Worm (Caenorhabditis elegans) whole organism, L1 larva: ENCODE measurements around the gene gadr-2.
A peak's percentile ranks its signal among the peaks of the same experiment; 100 is the strongest.

ENCODE experiments used
- F16B12.6 ChIP-seq: fragments of 150-350 bp; optimal IDR thresholded peaks from 2 replicates; lab custom pipeline; 2014; ENCODE audit warnings: missing biosample characterization, missing genetic modification characterization
- ceh-63 ChIP-seq: fragments of 200-800 bp; sonication (Bioruptor generic); optimal IDR thresholded peaks from 2 replicates; lab custom pipeline; 2018; ENCODE audit warnings: mild to moderate bottlenecking, missing genetic modification characterization, missing compliant biosample characterization
- ceh-8 ChIP-seq: fragments of 200-800 bp; sonication (Bioruptor generic); optimal IDR thresholded peaks from 2 replicates; lab custom pipeline; 2018; ENCODE audit warnings: mild to moderate bottlenecking, missing genetic modification characterization, moderate library complexity, missing compliant biosample characterization
- dsc-1 ChIP-seq: sonication (generic microtip); optimal IDR thresholded peaks from 2 replicates; lab custom pipeline; 2016; ENCODE audit warnings: mild to moderate bottlenecking, missing genetic modification characterization, missing compliant biosample characterization
- efl-1 ChIP-seq, 4 experiments: fragments of 150-350 bp; optimal IDR thresholded peaks in 3 of 4; peaks in 1 of 4; 1 replicate in 1 of 4; 2 replicates in 3 of 4; lab custom pipeline; 2014; ENCODE audit warnings: missing biosample characterization in 2 of 4, missing genetic modification characterization in 2 of 4, missing genetic modification reagents in 2 of 4
- elt-2 ChIP-seq: sonication (generic microtip); optimal IDR thresholded peaks from 2 replicates; lab custom pipeline; 2016; ENCODE audit warnings: missing genetic modification characterization, mild to moderate bottlenecking, inconsistent platforms, missing compliant biosample characterization, missing genetic modification reagents
- elt-3 ChIP-seq, 6 experiments: fragments of 150-350 bp in 1 of 6; sonication (generic microtip); optimal IDR thresholded peaks; 2 replicates each; lab custom pipeline; 2017 to 2018; ENCODE audit warnings: missing biosample characterization in 6 of 6, missing genetic modification characterization in 6 of 6, inconsistent platforms in 1 of 6
- fkh-10 ChIP-seq: sonication (generic microtip); optimal IDR thresholded peaks from 2 replicates; lab custom pipeline; 2017; ENCODE audit warnings: missing biosample characterization, missing genetic modification reagents, missing genetic modification characterization
- grh-1 ChIP-seq: fragments of 200-800 bp; sonication (Bioruptor generic); IDR thresholded peaks from 2 replicates; pipeline ENCODE4 v1.3.6; 2022; ENCODE audit warnings: missing genetic modification reagents, missing genetic modification characterization, missing compliant biosample characterization
- hpl-2 ChIP-seq: fragments of 150-350 bp; optimal IDR thresholded peaks from 2 replicates; lab custom pipeline; 2014; ENCODE audit warnings: missing biosample characterization, missing genetic modification reagents, missing genetic modification characterization
- irx-1 ChIP-seq: sonication (generic microtip); optimal IDR thresholded peaks from 2 replicates; lab custom pipeline; 2016; ENCODE audit warnings: missing genetic modification characterization, missing compliant biosample characterization
- isw-1 ChIP-seq: fragments of 200-800 bp; sonication (Bioruptor generic); IDR thresholded peaks from 2 replicates; pipeline ENCODE4 v1.3.6; 2022; ENCODE audit warnings: missing genetic modification characterization, missing compliant biosample characterization
- lin-13 ChIP-seq: fragments of 150-350 bp; optimal IDR thresholded peaks from 2 replicates; lab custom pipeline; 2014; ENCODE audit warnings: missing biosample characterization, missing genetic modification reagents, missing genetic modification characterization
- mep-1 ChIP-seq: fragments of 150-350 bp; optimal IDR thresholded peaks from 2 replicates; lab custom pipeline; 2014; ENCODE audit warnings: missing biosample characterization, missing genetic modification characterization
- nhr-237 ChIP-seq: fragments of 150-350 bp; optimal IDR thresholded peaks from 2 replicates; lab custom pipeline; 2014; ENCODE audit warnings: missing biosample characterization, missing genetic modification characterization
- nhr-28 ChIP-seq: fragments of 150-350 bp; optimal IDR thresholded peaks from 2 replicates; lab custom pipeline; 2014; ENCODE audit warnings: missing biosample characterization, missing genetic modification characterization
- nhr-71 ChIP-seq: sonication (generic microtip); optimal IDR thresholded peaks from 2 replicates; lab custom pipeline; 2016; ENCODE audit warnings: mild to moderate bottlenecking, missing genetic modification characterization, moderate library complexity, missing compliant biosample characterization
- nhr-85 ChIP-seq: sonication (generic microtip); peaks from one replicate; lab custom pipeline; 2016; ENCODE audit warnings: missing genetic modification characterization, inconsistent platforms, missing compliant biosample characterization
- pag-3 ChIP-seq: sonication (generic microtip); optimal IDR thresholded peaks from 2 replicates; lab custom pipeline; 2017; ENCODE audit warnings: missing genetic modification characterization, mild to moderate bottlenecking, missing compliant biosample characterization, antibody characterized with exemption, borderline replicate concordance; ENCODE audit not compliant: insufficient read depth
- skn-1 ChIP-seq: fragments of 150-350 bp; optimal IDR thresholded peaks from 2 replicates; lab custom pipeline; 2014; ENCODE audit warnings: missing biosample characterization, missing genetic modification characterization
- swsn-7 ChIP-seq: sonication (generic microtip); optimal IDR thresholded peaks from 2 replicates; lab custom pipeline; 2016; ENCODE audit warnings: missing genetic modification characterization, missing compliant biosample characterization
- unc-30 ChIP-seq: sonication (generic microtip); optimal IDR thresholded peaks from 2 replicates; lab custom pipeline; 2017; ENCODE audit warnings: missing biosample characterization, missing genetic modification characterization
- unc-62 ChIP-seq: fragments of 150-350 bp; optimal IDR thresholded peaks from 2 replicates; lab custom pipeline; 2014; ENCODE audit warnings: missing biosample characterization, missing genetic modification reagents, missing genetic modification characterization
- zag-1 ChIP-seq: fragments of 150-350 bp; optimal IDR thresholded peaks from 2 replicates; lab custom pipeline; 2014; ENCODE audit warnings: missing biosample characterization, missing genetic modification characterization
- ztf-11 ChIP-seq, 2 experiments: sonication (generic microtip); optimal IDR thresholded peaks; 2 replicates each; lab custom pipeline; 2016 to 2017; ENCODE audit warnings: missing genetic modification characterization in 2 of 2, missing biosample characterization in 1 of 2, missing compliant biosample characterization in 1 of 2

gadr-2 gene

ce11 chrIV:9506251-9506650 lies 21.3 kb upstream of the gadr-2 start, which contains the start of gene ttr-9:
Gene ttr-9 (minus strand): TSS chrIV:9506351.
- TF ChIP-seq swsn-7 (tag; lab: Kevin White, UChicago): no peak
- no peak for TF ChIP-seq nhr-237 (tag; lab: Kevin White, UChicago)
- TF ChIP-seq dsc-1 (tag; lab: Kevin White, UChicago): no peak
- TF ChIP-seq F16B12.6 (tag; lab: Kevin White, UChicago): no peak

- TF ChIP-seq nhr-28 (tag; lab: Kevin White, UChicago): no peak
- no peak for TF ChIP-seq efl-1 (optimal IDR thresholded peaks at IDR 0.05; lab: Kevin White, UChicago)
- TF ChIP-seq efl-1 (GFP tag; optimal IDR thresholded peaks at IDR 0.05 in 1 of 2; lab: Kevin White, UChicago): peak in 1 of 2 experiments; percentile 69
- TF ChIP-seq elt-2: peak; percentile 69
Measured at ce11 chrIV:9500100-9500499, 15.2 kb upstream of the gadr-2 start, which contains the start of gene ugt-21. Gene ugt-21 (plus strand): TSS chrIV:9500311.

ce11 chrIV:9499636-9500035 lies 14.7 kb upstream of the gadr-2 start:
- TF ChIP-seq hpl-2 (GFP tag; lab: Kevin White, UChicago) (no peak), fkh-10 (no peak), efl-1 (optimal IDR thresholded peaks at IDR 0.05; lab: Kevin White, UChicago) (no peak), efl-1 (GFP tag; optimal IDR thresholded peaks at IDR 0.05 in 1 of 2; lab: Kevin White, UChicago) (no peak), lin-13 (GFP tag; lab: Kevin White, UChicago) (no peak), mep-1 (tag; lab: Kevin White, UChicago) (no peak), unc-62 (GFP tag; lab: Kevin White, UChicago) (no peak)

DNA sequence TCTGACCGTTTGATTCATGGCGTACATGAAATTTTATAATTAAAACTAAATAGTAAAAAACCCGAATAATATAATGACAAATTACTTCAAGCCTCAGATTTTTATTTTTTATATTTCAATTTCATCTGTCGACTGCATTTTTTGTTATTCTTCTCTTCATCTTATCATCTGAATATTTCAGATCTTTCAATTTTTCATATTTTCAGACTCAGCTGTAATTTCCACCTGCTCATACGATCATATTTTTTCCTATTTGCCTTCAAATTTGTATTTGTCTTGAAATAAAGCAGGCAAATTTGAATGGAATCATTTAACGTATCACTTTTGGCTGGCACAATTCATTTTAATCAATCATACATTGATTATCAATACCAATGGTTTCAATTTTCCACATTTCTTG lies 13.1 kb upstream of the gadr-2 start, which contains the start of gene sru-4:
Gene sru-4, plus strand, starts transcription at position 301 of the 400 bp plus-strand sequence.
- TF ChIP-seq efl-1 (optimal IDR thresholded peaks at IDR 0.05; lab: Kevin White, UChicago) (no peak), efl-1 (GFP tag; optimal IDR thresholded peaks at IDR 0.05 in 1 of 2; lab: Kevin White, UChicago) (no peak)
- TF ChIP-seq, all 84 proteins: peak for 0

DNA sequence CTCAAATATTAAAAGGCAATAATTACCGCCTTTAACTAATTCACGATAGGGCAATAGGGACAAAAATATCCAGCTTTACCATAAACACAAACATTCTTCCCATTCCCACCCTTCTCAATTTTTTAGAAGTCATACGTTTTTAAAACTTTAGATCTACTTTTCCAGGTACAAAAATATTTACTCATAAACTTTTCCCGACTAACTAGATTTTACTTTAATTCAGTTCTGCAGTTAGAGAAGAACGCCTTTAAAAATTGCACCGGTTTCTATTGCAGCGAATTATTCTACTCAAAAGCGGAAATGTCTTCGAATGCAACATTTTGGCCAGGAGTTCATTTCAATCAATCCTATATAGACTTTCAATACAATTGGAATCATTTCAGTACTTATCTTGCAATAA lies 11.4 kb upstream of the gadr-2 start, which contains the start of gene sru-3:
Gene sru-3, plus strand, starts transcription at position 301 of the 400 bp plus-strand sequence.
- TF ChIP-seq nhr-85 (tag; lab: Kevin White, UChicago) (peak; percentile 25), zag-1 (tag; lab: Kevin White, UChicago) (no peak), ceh-8 (GFP tag; lab: Kevin White, UChicago) (no peak)

DNA sequence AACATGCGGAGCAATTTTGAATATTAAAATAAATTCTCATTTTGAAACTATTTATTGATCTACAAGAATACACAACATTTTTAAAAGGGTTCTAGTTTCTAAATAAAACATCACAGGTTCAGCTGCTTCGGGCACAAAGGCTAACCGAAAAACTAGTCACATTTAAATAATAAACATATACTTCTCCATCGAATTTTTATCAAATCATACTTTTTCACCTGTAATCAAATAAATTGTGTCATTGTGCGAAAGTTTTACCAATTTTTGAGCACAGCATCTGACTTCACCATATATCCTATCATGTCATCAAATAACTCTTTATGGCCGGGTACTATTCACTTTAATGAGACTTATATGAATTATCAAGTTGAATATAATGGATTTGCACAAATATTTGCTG lies 5.4 kb upstream of the gadr-2 start, which contains the start of gene sru-6:
Gene sru-6, plus strand, starts transcription at position 301 of the 400 bp plus-strand sequence.
- TF ChIP-seq elt-3 (tag; optimal IDR thresholded peaks at IDR 0.05; lab: Kevin White, UChicago): no peak

ce11 chrIV:9488315-9488714 lies 3.4 kb upstream of the gadr-2 start, which contains the start of gene sru-1:
Gene sru-1 (plus strand): TSS chrIV:9488615.
- TF ChIP-seq skn-1 (tag; lab: Kevin White, UChicago) (no peak), irx-1 (tag; lab: Kevin White, UChicago) (no peak), pag-3 (tag; lab: Kevin White, UChicago) (no peak), dsc-1 (tag; lab: Kevin White, UChicago) (no peak), elt-3 (tag; optimal IDR thresholded peaks at IDR 0.05; lab: Kevin White, UChicago) (no peak), ceh-63 (GFP tag; lab: Kevin White, UChicago) (no peak), ztf-11 (tag; optimal IDR thresholded peaks at IDR 0.05; lab: Kevin White, UChicago) (no peak), nhr-71 (tag; lab: Kevin White, UChicago) (no peak), isw-1 (GFP tag; lab: Robert Waterston, UW) (no peak), elt-2 (no peak), efl-1 (optimal IDR thresholded peaks at IDR 0.05; lab: Kevin White, UChicago) (no peak), efl-1 (GFP tag; optimal IDR thresholded peaks at IDR 0.05 in 1 of 2; lab: Kevin White, UChicago) (no peak), F16B12.6 (tag; lab: Kevin White, UChicago) (no peak)

DNA sequence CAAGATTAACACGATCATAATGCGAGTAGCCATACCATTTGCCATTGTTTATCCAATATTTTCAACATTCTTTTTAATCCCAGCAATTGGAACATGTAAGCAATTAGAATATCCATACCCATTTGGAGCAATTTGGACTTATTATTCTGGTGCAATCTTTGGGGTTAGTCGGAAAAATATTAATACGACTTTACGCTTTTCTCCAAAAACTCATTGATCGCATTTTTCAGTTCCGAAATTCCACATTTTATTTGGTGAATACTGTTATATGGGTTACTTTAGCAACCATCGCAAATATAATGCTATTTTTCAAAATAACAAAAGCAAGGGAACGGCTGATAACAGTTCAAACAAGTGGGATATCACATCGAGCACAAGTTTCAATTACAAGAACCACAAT lies 1.8 kb upstream of the gadr-2 start:
- no peak for TF ChIP-seq nhr-85 (tag; lab: Kevin White, UChicago)
- no peak for TF ChIP-seq unc-30 (tag; lab: Kevin White, UChicago)
- no peak for TF ChIP-seq grh-1 (GFP tag; lab: Robert Waterston, UW)
